Worm (Caenorhabditis elegans): ENCODE measurements around the gene clec-234.

The clec-234 gene

ce11 chrV:16407663-16408062 is 25.7 kb downstream of the clec-234 start, which contains the start of gene F26D2.3:
TSS of gene F26D2.3 (plus strand) at chrV:16407963.
- TF ChIP-seq F13C5.2 (tag; optimal IDR thresholded peaks at IDR 0.05): no peak
- no peak for TF ChIP-seq ceh-36 (tag; optimal IDR thresholded peaks at IDR 0.05)
- TF ChIP-seq tbx-37 (GFP tag; conservative IDR thresholded peaks at IDR 0.05): no peak
- TF ChIP-seq aly-1 (tag; optimal IDR thresholded peaks at IDR 0.05): no peak
- TF ChIP-seq hmg-4 (GFP tag; optimal IDR thresholded peaks at IDR 0.05): no peak
- TF ChIP-seq B0310.2 (tag; optimal IDR thresholded peaks at IDR 0.05): no peak
- no peak for TF ChIP-seq hnd-1 (tag; optimal IDR thresholded peaks at IDR 0.05)

- no peak for TF ChIP-seq hnd-1 (tag; optimal IDR thresholded peaks at IDR 0.05)
Observed at ce11 chrV:16406357-16406756, 27.0 kb downstream of the clec-234 start.

- TF ChIP-seq flt-1 (GFP tag; IDR thresholded peaks at IDR 0.05) (no peak), hnd-1 (tag; optimal IDR thresholded peaks at IDR 0.05) (no peak), sea-1 (GFP tag; conservative IDR thresholded peaks at IDR 0.05) (no peak), B0310.2 (tag; optimal IDR thresholded peaks at IDR 0.05) (no peak), tra-4 (tag; optimal IDR thresholded peaks at IDR 0.05) (no peak), tbx-11 (GFP tag; IDR thresholded peaks at IDR 0.05) (no peak), hmbx-1 (tag; optimal IDR thresholded peaks at IDR 0.05) (no peak)
Observed at ce11 chrV:16405366-16405765, 28.0 kb downstream of the clec-234 start.

- no peak for TF ChIP-seq hmg-4 (GFP tag; optimal IDR thresholded peaks at IDR 0.05)
- TF ChIP-seq aly-1 (tag; optimal IDR thresholded peaks at IDR 0.05): no peak
- no peak for TF ChIP-seq ets-7 (tag; optimal IDR thresholded peaks at IDR 0.05)
- TF ChIP-seq sea-1 (GFP tag; conservative IDR thresholded peaks at IDR 0.05): no peak
- no peak for TF ChIP-seq ceh-13 (GFP tag; optimal IDR thresholded peaks at IDR 0.05)
- TF ChIP-seq ama-1 (optimal IDR thresholded peaks at IDR 0.05): no peak
- no peak for TF ChIP-seq tra-4 (tag; optimal IDR thresholded peaks at IDR 0.05)
- no peak for TF ChIP-seq tbx-37 (GFP tag; conservative IDR thresholded peaks at IDR 0.05)
- no peak for TF ChIP-seq scrt-1 (GFP tag; IDR thresholded peaks at IDR 0.05)
- no peak for TF ChIP-seq B0310.2 (tag; optimal IDR thresholded peaks at IDR 0.05)
- TF ChIP-seq hnd-1 (tag; optimal IDR thresholded peaks at IDR 0.05): no peak
- TF ChIP-seq tbx-11 (GFP tag; IDR thresholded peaks at IDR 0.05): no peak
- TF ChIP-seq ceh-36 (tag; optimal IDR thresholded peaks at IDR 0.05): no peak
Observed at ce11 chrV:16403974-16404373, 29.4 kb downstream of the clec-234 start, which contains the start of gene syp-1. TSS of gene syp-1 (plus strand) at chrV:16404274.

- TF ChIP-seq tbx-37 (GFP tag; conservative IDR thresholded peaks at IDR 0.05) (peak; percentile 84), pes-1 (GFP tag; IDR thresholded peaks at IDR 0.05) (peak; percentile 64), flt-1 (GFP tag; IDR thresholded peaks at IDR 0.05) (no peak), hmg-4 (GFP tag; optimal IDR thresholded peaks at IDR 0.05) (peak; percentile 19)
Observed at ce11 chrV:16401519-16401918, 31.9 kb downstream of the clec-234 start, which contains the start of gene F13A7.14. TSS of gene F13A7.14 (plus strand) at chrV:16401891.

- TF ChIP-seq scrt-1 (GFP tag; IDR thresholded peaks at IDR 0.05) (no peak), tbx-37 (GFP tag; conservative IDR thresholded peaks at IDR 0.05) (no peak), flt-1 (GFP tag; IDR thresholded peaks at IDR 0.05) (no peak), ets-7 (tag; optimal IDR thresholded peaks at IDR 0.05) (no peak), F13C5.2 (tag; optimal IDR thresholded peaks at IDR 0.05) (no peak), hmg-4 (GFP tag; optimal IDR thresholded peaks at IDR 0.05) (no peak), pes-1 (GFP tag; IDR thresholded peaks at IDR 0.05) (no peak), sea-1 (GFP tag; conservative IDR thresholded peaks at IDR 0.05) (no peak), tbx-11 (GFP tag; IDR thresholded peaks at IDR 0.05) (no peak), hnd-1 (tag; optimal IDR thresholded peaks at IDR 0.05) (no peak), B0310.2 (tag; optimal IDR thresholded peaks at IDR 0.05) (no peak), ceh-36 (tag; optimal IDR thresholded peaks at IDR 0.05) (no peak), tra-4 (tag; optimal IDR thresholded peaks at IDR 0.05) (no peak), hmbx-1 (tag; optimal IDR thresholded peaks at IDR 0.05) (no peak), ama-1 (optimal IDR thresholded peaks at IDR 0.05) (no peak), aly-1 (tag; optimal IDR thresholded peaks at IDR 0.05) (no peak), ceh-13 (GFP tag; optimal IDR thresholded peaks at IDR 0.05) (no peak)
Observed at ce11 chrV:16399388-16399787, 34.0 kb downstream of the clec-234 start, which contains the start of gene sre-36. TSS of gene sre-36 (plus strand) at chrV:16399688.

- TF ChIP-seq hmg-4 (GFP tag; optimal IDR thresholded peaks at IDR 0.05): no peak
Observed at ce11 chrV:16395739-16396138, 37.6 kb downstream of the clec-234 start, which contains the start of gene F13A7.12. TSS of gene F13A7.12 (plus strand) at chrV:16396039.

- TF ChIP-seq ama-1 (optimal IDR thresholded peaks at IDR 0.05): no peak
Observed at ce11 chrV:16395131-16395530, 38.2 kb downstream of the clec-234 start, which contains the start of gene F13A7.11. TSS of gene F13A7.11 (minus strand) at chrV:16395304.

- no peak for TF ChIP-seq ets-7 (tag; optimal IDR thresholded peaks at IDR 0.05)
- no peak for TF ChIP-seq ceh-13 (GFP tag; optimal IDR thresholded peaks at IDR 0.05)
- no peak for TF ChIP-seq ama-1 (optimal IDR thresholded peaks at IDR 0.05)
- no peak for TF ChIP-seq ceh-36 (tag; optimal IDR thresholded peaks at IDR 0.05)
- TF ChIP-seq tbx-11 (GFP tag; IDR thresholded peaks at IDR 0.05): no peak
- no peak for TF ChIP-seq hmg-4 (GFP tag; optimal IDR thresholded peaks at IDR 0.05)
- no peak for TF ChIP-seq hmbx-1 (tag; optimal IDR thresholded peaks at IDR 0.05)
- TF ChIP-seq hnd-1 (tag; optimal IDR thresholded peaks at IDR 0.05): no peak
- no peak for TF ChIP-seq aly-1 (tag; optimal IDR thresholded peaks at IDR 0.05)
Observed at ce11 chrV:16393728-16394127, 39.6 kb downstream of the clec-234 start, which contains the start of gene srd-63. TSS of gene srd-63 (minus strand) at chrV:16393828.
